Fruit fly (Drosophila melanogaster) whole organism, wandering third instar larva: ENCODE results near the gene UQCR-14L.
A peak's percentile ranks its signal among the peaks of the same experiment; 100 is the strongest.

Experiments
- Dfd ChIP-seq: fragments of >200 bp; optimal IDR thresholded peaks from 2 replicates; lab custom pipeline; 2017; ENCODE audit warnings: missing biosample characterization, missing genetic modification characterization
- HLH106 ChIP-seq: fragments of 200-800 bp; optimal IDR thresholded peaks from 3 replicates; lab custom pipeline; 2019; ENCODE audit warnings: missing biosample characterization, mild to moderate bottlenecking, missing genetic modification characterization, moderate library complexity
- Hr78 ChIP-seq: fragments of >200 bp; optimal IDR thresholded peaks from 2 replicates; lab custom pipeline; 2017; ENCODE audit warnings: missing biosample characterization, missing genetic modification characterization
- br ChIP-seq: fragments of 200-800 bp; sonication (Bioruptor generic); optimal IDR thresholded peaks from 2 replicates; lab custom pipeline; 2016; ENCODE audit warnings: missing biosample characterization, missing genetic modification characterization
- brk ChIP-seq: fragments of 200-800 bp; sonication (Bioruptor generic); optimal IDR thresholded peaks from 2 replicates; lab custom pipeline; 2016; ENCODE audit warnings: missing biosample characterization, mild to moderate bottlenecking, missing genetic modification characterization
- fru ChIP-seq: fragments of 200-800 bp; sonication (Bioruptor generic); optimal IDR thresholded peaks from 3 replicates; lab custom pipeline; 2016; ENCODE audit warnings: missing biosample characterization, mild to moderate bottlenecking, missing genetic modification characterization
- h ChIP-seq: fragments of 200-800 bp; sonication (Bioruptor generic); optimal IDR thresholded peaks from 3 replicates; lab custom pipeline; 2016; ENCODE audit warnings: missing biosample characterization, mild to moderate bottlenecking, missing genetic modification characterization
- jim ChIP-seq: fragments of 175-275, 200-325 bp; sonication (Bioruptor generic); optimal IDR thresholded peaks from 2 replicates; lab custom pipeline; 2016; ENCODE audit warnings: missing biosample characterization, mild to moderate bottlenecking, missing genetic modification characterization
- lola ChIP-seq: fragments of >200 bp; optimal IDR thresholded peaks from 2 replicates; lab custom pipeline; 2017; ENCODE audit warnings: missing biosample characterization, missing genetic modification characterization
- pan ChIP-seq: fragments of >200 bp; optimal IDR thresholded peaks from 2 replicates; lab custom pipeline; 2017
- psq ChIP-seq: fragments of 200-800 bp; sonication (Bioruptor generic); optimal IDR thresholded peaks from 3 replicates; lab custom pipeline; 2017; ENCODE audit warnings: missing biosample characterization, mild to moderate bottlenecking, missing genetic modification characterization, moderate library complexity
- tai ChIP-seq: sonication (Bioruptor generic); optimal IDR thresholded peaks from 2 replicates; lab custom pipeline; 2016; ENCODE audit warnings: missing biosample characterization, missing genetic modification characterization
- usp ChIP-seq: fragments of >200 bp; optimal IDR thresholded peaks from 2 replicates; lab custom pipeline; 2017; ENCODE audit warnings: missing biosample characterization, missing genetic modification characterization
- woc ChIP-seq: sonication (Bioruptor generic); optimal IDR thresholded peaks from 2 replicates; lab custom pipeline; 2016; ENCODE audit warnings: missing biosample characterization, mild to moderate bottlenecking, missing genetic modification characterization

- TF ChIP-seq h (no peak), pan (lab: Kevin White, UChicago) (no peak), jim (GFP tag; lab: Kevin White, UChicago) (no peak), usp (GFP tag; lab: Kevin White, UChicago) (no peak), woc (GFP tag; lab: Kevin White, UChicago) (no peak), psq (GFP tag; lab: Kevin White, UChicago) (no peak), brk (no peak), lola (no peak), Hr78 (GFP tag; lab: Kevin White, UChicago) (no peak), HLH106 (tag; lab: Kevin White, UChicago) (peak; percentile 22), br (GFP tag; lab: Kevin White, UChicago) (peak; percentile 18), fru (GFP tag; lab: Kevin White, UChicago) (peak; percentile 17), Dfd (no peak), tai (GFP tag; lab: Kevin White, UChicago) (no peak)
Observed at dm6 chr3R:28340606-28340999, 46.8 kb downstream of the UQCR-14L start.
